Fruit fly (Drosophila melanogaster) whole organism, embryonic: ENCODE data around the gene RIOK2.
A peak's percentile ranks its signal among the peaks of the same experiment; 100 is the strongest.

Experiments
- CG10979 ChIP-seq: fragments of 200-800 bp; sonication (Bioruptor generic); optimal IDR thresholded peaks from 2 replicates; lab custom pipeline; 2018; ENCODE audit warnings: missing biosample characterization, mild to moderate bottlenecking, missing genetic modification characterization, moderate library complexity
- CG11398 ChIP-seq: fragments of 200-800 bp; sonication (Bioruptor generic); optimal IDR thresholded peaks from 2 replicates; lab custom pipeline; 2016; ENCODE audit warnings: missing biosample characterization, missing genetic modification characterization
- CG11696 ChIP-seq: fragments of 200-800 bp; sonication (Bioruptor generic); IDR thresholded peaks from 2 replicates; pipeline ENCODE4 v1.3.6; 2022; ENCODE audit warnings: missing biosample characterization, missing genetic modification characterization
- CG1233 ChIP-seq: fragments of 200-800 bp; sonication (Bioruptor generic); optimal IDR thresholded peaks from 4 replicates; lab custom pipeline; 2018; ENCODE audit warnings: missing biosample characterization, mild to moderate bottlenecking, missing genetic modification characterization
- CG12744 ChIP-seq: fragments of 200-800 bp; sonication (Bioruptor generic); optimal IDR thresholded peaks from 2 replicates; lab custom pipeline; 2016; ENCODE audit warnings: missing biosample characterization, missing genetic modification characterization
- CG13624 ChIP-seq: fragments of 200-800 bp; sonication (Bioruptor generic); optimal IDR thresholded peaks from 2 replicates; lab custom pipeline; 2016; ENCODE audit warnings: missing biosample characterization, missing genetic modification characterization
- CG14710 ChIP-seq: fragments of 200-800 bp; sonication (Bioruptor generic); optimal IDR thresholded peaks from 3 replicates; lab custom pipeline; 2019; ENCODE audit warnings: missing biosample characterization, mild to moderate bottlenecking, missing genetic modification characterization, moderate library complexity
- CG15601 ChIP-seq: fragments of 200-800 bp; sonication (Bioruptor generic); optimal IDR thresholded peaks from 3 replicates; lab custom pipeline; 2019; ENCODE audit warnings: missing biosample characterization, mild to moderate bottlenecking, missing genetic modification characterization, moderate library complexity
- CG17568 ChIP-seq: fragments of 200-800 bp; sonication (Bioruptor generic); optimal IDR thresholded peaks from 2 replicates; lab custom pipeline; 2018; ENCODE audit warnings: missing biosample characterization, mild to moderate bottlenecking, missing genetic modification characterization, moderate library complexity
- CG17802 ChIP-seq: fragments of 200-800 bp; sonication (Bioruptor generic); optimal IDR thresholded peaks from 2 replicates; lab custom pipeline; 2018; ENCODE audit warnings: missing biosample characterization, mild to moderate bottlenecking, missing genetic modification characterization, moderate library complexity
- CG18619 ChIP-seq: fragments of 200-800 bp; sonication (Bioruptor generic); optimal IDR thresholded peaks from 3 replicates; lab custom pipeline; 2017; ENCODE audit warnings: missing biosample characterization, mild to moderate bottlenecking, missing genetic modification characterization
- CG2202 ChIP-seq: fragments of 200-800 bp; sonication (Bioruptor generic); optimal IDR thresholded peaks from 2 replicates; lab custom pipeline; 2018; ENCODE audit warnings: missing biosample characterization, mild to moderate bottlenecking, missing genetic modification characterization
- CG2889 ChIP-seq: fragments of 200-800 bp; sonication (Bioruptor generic); IDR thresholded peaks from 3 replicates; pipeline ENCODE4 v1.3.6; 2022; ENCODE audit warnings: missing biosample characterization, missing genetic modification characterization
- CG32767 ChIP-seq: fragments of 200-800 bp; sonication (Bioruptor generic); IDR thresholded peaks from 2 replicates; pipeline ENCODE4 v1.3.6; 2022; ENCODE audit warnings: missing biosample characterization, missing genetic modification characterization
- CG32772 ChIP-seq: fragments of 200-800 bp; sonication (Bioruptor generic); IDR thresholded peaks from 2 replicates; pipeline ENCODE4 v1.3.6; 2022; ENCODE audit warnings: missing biosample characterization, missing genetic modification characterization
- CG42726 ChIP-seq: fragments of 200-800 bp; sonication (Bioruptor generic); IDR thresholded peaks from 2 replicates; pipeline ENCODE4 v1.3.6; 2022; ENCODE audit warnings: missing biosample characterization, missing genetic modification characterization; ENCODE audit not compliant: partially characterized antibody
- CG4404 ChIP-seq: fragments of 200-800 bp; sonication (Bioruptor generic); IDR thresholded peaks from 2 replicates; pipeline ENCODE4 v1.3.6; 2022; ENCODE audit warnings: missing biosample characterization, missing genetic modification characterization
- CG7928 ChIP-seq: fragments of 200-800 bp; sonication (Bioruptor generic); optimal IDR thresholded peaks from 2 replicates; lab custom pipeline; 2017; ENCODE audit warnings: missing biosample characterization, mild to moderate bottlenecking, missing genetic modification characterization
- CG8089 ChIP-seq: fragments of 200-800 bp; sonication (Bioruptor generic); optimal IDR thresholded peaks from 3 replicates; lab custom pipeline; 2016; ENCODE audit warnings: missing biosample characterization, missing genetic modification characterization
- CG8924 ChIP-seq: fragments of 200-800 bp; optimal IDR thresholded peaks from 3 replicates; lab custom pipeline; 2019; ENCODE audit warnings: missing biosample characterization, mild to moderate bottlenecking, missing genetic modification characterization, moderate library complexity
- CG8944 ChIP-seq: fragments of 200-800 bp; sonication (Bioruptor generic); optimal IDR thresholded peaks from 3 replicates; lab custom pipeline; 2016; ENCODE audit warnings: missing biosample characterization, missing genetic modification characterization
- CG9437 ChIP-seq: fragments of 200-800 bp; sonication (Bioruptor generic); optimal IDR thresholded peaks from 2 replicates; lab custom pipeline; 2018; ENCODE audit warnings: missing biosample characterization, mild to moderate bottlenecking, missing genetic modification characterization
- CG9609 ChIP-seq: fragments of 200-800 bp; sonication (Bioruptor generic); optimal IDR thresholded peaks from 3 replicates; lab custom pipeline; 2016; ENCODE audit warnings: missing biosample characterization, missing genetic modification characterization
- CTCF ChIP-seq: fragments of 200-800 bp; sonication (Bioruptor generic); optimal IDR thresholded peaks from 2 replicates; lab custom pipeline; 2017; ENCODE audit warnings: missing biosample characterization, mild to moderate bottlenecking, missing genetic modification characterization, moderate library complexity
- CkIIα-i1 ChIP-seq: fragments of 200-800 bp; sonication (Bioruptor generic); IDR thresholded peaks from 2 replicates; pipeline ENCODE4 v1.3.6; 2022; ENCODE audit warnings: missing biosample characterization, missing genetic modification characterization
- D ChIP-seq, 2 experiments: fragments of 200-800 bp in 1 of 2; fragments of >200 bp in 1 of 2; sonication (Bioruptor generic) in 1 of 2; optimal IDR thresholded peaks; 2 replicates in 1 of 2; 3 replicates in 1 of 2; lab custom pipeline; 2017; ENCODE audit warnings: mild to moderate bottlenecking in 1 of 2, missing biosample characterization in 1 of 2, missing genetic modification characterization in 1 of 2, missing genetic modification reagents in 1 of 2
- Drgx ChIP-seq: fragments of 200-800 bp; sonication (Bioruptor generic); IDR thresholded peaks from 2 replicates; pipeline ENCODE4 v1.3.6; 2022; ENCODE audit warnings: missing biosample characterization, missing genetic modification characterization
- HmgZ ChIP-seq: fragments of 200-800 bp; sonication (Bioruptor generic); optimal IDR thresholded peaks from 2 replicates; lab custom pipeline; 2018; ENCODE audit warnings: missing biosample characterization, mild to moderate bottlenecking, missing genetic modification characterization
- Max ChIP-seq: fragments of 200-800 bp; sonication (Bioruptor generic); optimal IDR thresholded peaks from 2 replicates; lab custom pipeline; 2016; ENCODE audit warnings: missing biosample characterization, mild to moderate bottlenecking, missing genetic modification characterization
- Optix ChIP-seq: fragments of 200-800 bp; sonication (Bioruptor generic); IDR thresholded peaks from 3 replicates; pipeline ENCODE4 v1.3.6; 2022; ENCODE audit warnings: missing biosample characterization, missing genetic modification characterization
- TFAM ChIP-seq: fragments of 200-800 bp; sonication (Bioruptor generic); optimal IDR thresholded peaks from 2 replicates; lab custom pipeline; 2017; ENCODE audit warnings: missing biosample characterization, missing genetic modification characterization, inconsistent platforms
- Xrp1 ChIP-seq: fragments of 200-800 bp; sonication (Bioruptor generic); IDR thresholded peaks from 2 replicates; pipeline ENCODE4 v1.3.6; 2022; ENCODE audit warnings: missing biosample characterization, missing genetic modification characterization
- bsh ChIP-seq, 2 experiments: fragments of 200-800 bp; sonication (Bioruptor generic); optimal IDR thresholded peaks; 2 replicates each; lab custom pipeline; 2017 to 2018; ENCODE audit warnings: mild to moderate bottlenecking in 2 of 2, missing biosample characterization in 2 of 2, missing genetic modification characterization in 2 of 2, moderate library complexity in 1 of 2
- cato ChIP-seq: fragments of 200-800 bp; sonication (Bioruptor generic); optimal IDR thresholded peaks from 2 replicates; lab custom pipeline; 2016; ENCODE audit warnings: missing biosample characterization, missing genetic modification characterization, borderline replicate concordance
- danr ChIP-seq: fragments of 200-800 bp; sonication (Bioruptor generic); IDR thresholded peaks from 2 replicates; pipeline ENCODE4 v1.3.6; 2022; ENCODE audit warnings: missing biosample characterization, missing genetic modification characterization
- dmrt11E ChIP-seq: fragments of 200-800 bp; sonication (Bioruptor generic); optimal IDR thresholded peaks from 3 replicates; lab custom pipeline; 2018; ENCODE audit warnings: missing biosample characterization, mild to moderate bottlenecking, missing genetic modification characterization, moderate library complexity
- dmrt99B ChIP-seq: fragments of 200-800 bp; sonication (Bioruptor generic); optimal IDR thresholded peaks from 2 replicates; lab custom pipeline; 2018; ENCODE audit warnings: missing biosample characterization, mild to moderate bottlenecking, missing genetic modification characterization, moderate library complexity
- dysf ChIP-seq: fragments of 200-800 bp; sonication (Bioruptor generic); IDR thresholded peaks from 3 replicates; pipeline ENCODE4 v1.3.6; 2022; ENCODE audit warnings: missing biosample characterization, missing genetic modification characterization
- lola ChIP-seq, 3 experiments: fragments of >200 bp in 2 of 3; fragments of 200-800 bp in 1 of 3; sonication (Bioruptor generic) in 1 of 3; optimal IDR thresholded peaks; 2 replicates each; lab custom pipeline; 2017 to 2019; ENCODE audit warnings: missing biosample characterization in 3 of 3, missing genetic modification characterization in 3 of 3, mild to moderate bottlenecking in 1 of 3, moderate library complexity in 1 of 3
- luna ChIP-seq: fragments of 200-800 bp; sonication (Bioruptor generic); optimal IDR thresholded peaks from 2 replicates; lab custom pipeline; 2016; ENCODE audit warnings: missing biosample characterization, missing genetic modification characterization
- p53 ChIP-seq: fragments of 200-800 bp; sonication (Bioruptor generic); optimal IDR thresholded peaks from 2 replicates; lab custom pipeline; 2016; ENCODE audit warnings: missing biosample characterization, missing genetic modification characterization
- peb ChIP-seq: fragments of 200-800 bp; sonication (Bioruptor generic); IDR thresholded peaks from 2 replicates; pipeline ENCODE4 v1.3.6; 2022; ENCODE audit warnings: missing biosample characterization, missing genetic modification characterization
- row ChIP-seq: fragments of 200-800 bp; sonication (Bioruptor generic); IDR thresholded peaks from 3 replicates; pipeline ENCODE4 v1.3.6; 2022; ENCODE audit warnings: missing biosample characterization, missing genetic modification characterization
- sna ChIP-seq: fragments of 200-800 bp; sonication (Bioruptor generic); IDR thresholded peaks from 2 replicates; pipeline ENCODE4 v1.3.6; 2022; ENCODE audit warnings: missing biosample characterization, missing genetic modification characterization; ENCODE audit not compliant: partially characterized antibody
- sqz ChIP-seq: fragments of 200-800 bp; sonication (Bioruptor generic); optimal IDR thresholded peaks from 3 replicates; lab custom pipeline; 2018; ENCODE audit warnings: missing biosample characterization, mild to moderate bottlenecking, missing genetic modification characterization
- ssp ChIP-seq: fragments of 200-800 bp; sonication (Bioruptor generic); IDR thresholded peaks from 2 replicates; pipeline ENCODE4 v1.3.6; 2022; ENCODE audit warnings: missing biosample characterization, missing genetic modification characterization
- tgo ChIP-seq: fragments of 200-800 bp; sonication (Bioruptor generic); IDR thresholded peaks from 3 replicates; pipeline ENCODE4 v1.3.6; 2022; ENCODE audit warnings: missing biosample characterization, missing genetic modification characterization
- toy ChIP-seq: fragments of 200-800 bp; sonication (Bioruptor generic); IDR thresholded peaks from 2 replicates; pipeline ENCODE4 v1.3.6; 2022; ENCODE audit warnings: missing biosample characterization, missing genetic modification characterization
- ttk ChIP-seq: fragments of 200-800 bp; sonication (Bioruptor generic); IDR thresholded peaks from 2 replicates; pipeline ENCODE4 v2.1.2; 2022; ENCODE audit warnings: missing biosample characterization, missing genetic modification characterization
- tx ChIP-seq: fragments of 200-800 bp; sonication (Bioruptor generic); optimal IDR thresholded peaks from 2 replicates; lab custom pipeline; 2016; ENCODE audit warnings: missing biosample characterization, missing genetic modification characterization

Gene RIOK2

dm6 chr3R:25258628-25259240 lies 6.9 kb upstream of the RIOK2 start, which contains the start of gene CG11857 (continued):
- TF ChIP-seq CG15601 (tag; lab: Kevin White, UChicago) (peak; percentile 96), ssp (GFP tag; lab: Robert Waterston, UW) (peak; percentile 95), CG7928 (GFP tag; lab: Kevin White, UChicago) (peak; percentile 98), CG32767 (peak; percentile 97), CG8944 (GFP tag; lab: Kevin White, UChicago) (peak; percentile 97), Optix (GFP tag; lab: Robert Waterston, UW) (peak; percentile 99), sqz (GFP tag; lab: Kevin White, UChicago) (no peak), CG12744 (GFP tag; lab: Kevin White, UChicago) (peak; percentile 95), CG14710 (tag; lab: Kevin White, UChicago) (peak; percentile 98), dysf (GFP tag; lab: Robert Waterston, UW) (peak; percentile 99), dmrt11E (tag; lab: Kevin White, UChicago) (peak; percentile 98), TFAM (GFP tag; lab: Kevin White, UChicago) (peak; percentile 73), sna (GFP tag; lab: Robert Waterston, UW) (peak; percentile 100), CG32772 (GFP tag; lab: Robert Waterston, UW) (peak; percentile 99), lola (GFP tag; optimal IDR thresholded peaks at IDR 0.05; lab: Kevin White, UChicago) (peak in 1 of 3 experiments; percentile 97), CG2889 (GFP tag; lab: Robert Waterston, UW) (peak; percentile 99), peb (GFP tag; lab: Robert Waterston, UW) (peak; percentile 98), CTCF (peak; percentile 59), CG10979 (tag; lab: Kevin White, UChicago) (peak; percentile 95), danr (peak; percentile 98), CG17568 (GFP tag; lab: Kevin White, UChicago) (no peak), CG2202 (tag; lab: Kevin White, UChicago) (peak; percentile 95), CG11696 (peak; percentile 89), luna (peak; percentile 91), CG42726 (GFP tag; lab: Robert Waterston, UW) (peak; percentile 98), CG1233 (GFP tag; lab: Kevin White, UChicago) (peak; percentile 98), CkIIα-i1 (GFP tag; lab: Robert Waterston, UW) (peak; percentile 90), CG9437 (GFP tag; lab: Kevin White, UChicago) (peak; percentile 88), toy (peak; percentile 97), D (optimal IDR thresholded peaks at IDR 0.05; lab: Kevin White, UChicago) (no peak), D (GFP tag; optimal IDR thresholded peaks at IDR 0.05; lab: Kevin White, UChicago) (peak; percentile 96), cato (peak; percentile 97), tx (GFP tag; lab: Kevin White, UChicago) (peak; percentile 96), tgo (GFP tag; lab: Robert Waterston, UW) (peak; percentile 99), CG9609 (GFP tag; lab: Kevin White, UChicago) (peak; percentile 98), Drgx (GFP tag; lab: Robert Waterston, UW) (peak; percentile 96), Xrp1 (GFP tag; lab: Robert Waterston, UW) (peak; percentile 99), CG13624 (peak; percentile 99), HmgZ (peak; percentile 99), CG11398 (GFP tag; lab: Kevin White, UChicago) (peak; percentile 94), dmrt99B (peak; percentile 96), p53 (GFP tag; lab: Kevin White, UChicago) (peak; percentile 93), Max (GFP tag; lab: Kevin White, UChicago) (peak; percentile 98), CG18619 (GFP tag; lab: Kevin White, UChicago) (peak; percentile 97), ttk (GFP tag; lab: Robert Waterston, UW) (peak; percentile 99), CG4404 (GFP tag; lab: Robert Waterston, UW) (peak; percentile 100), bsh (GFP tag; optimal IDR thresholded peaks at IDR 0.05; lab: Kevin White, UChicago) (peak; percentile 69 to 98), CG17802 (tag; lab: Kevin White, UChicago) (peak; percentile 88), CG8089 (GFP tag; lab: Kevin White, UChicago) (peak; percentile 97), row (peak; percentile 100), CG8924 (tag; lab: Kevin White, UChicago) (peak; percentile 98)
